Worm (Caenorhabditis elegans): ENCODE measurements around the gene thn-5.

The thn-5 gene

ce11 chrIV:5281457-5281856 lies 50.8 kb downstream of the thn-5 start:
- TF ChIP-seq ztf-23 (GFP tag; IDR thresholded peaks at IDR 0.05): no peak
- TF ChIP-seq flt-1 (GFP tag; IDR thresholded peaks at IDR 0.05): no peak
- TF ChIP-seq T22C8.4 (GFP tag; IDR thresholded peaks at IDR 0.05): no peak
- TF ChIP-seq med-1 (GFP tag; optimal IDR thresholded peaks at IDR 0.05; ENCODE audit: insufficient read depth): no peak
- TF ChIP-seq ztf-29 (GFP tag; IDR thresholded peaks at IDR 0.05): no peak
- no peak for TF ChIP-seq klf-2 (GFP tag; conservative IDR thresholded peaks at IDR 0.05)
- TF ChIP-seq ref-1 (GFP tag; conservative IDR thresholded peaks at IDR 0.05): no peak
